Worm (Caenorhabditis elegans): ENCODE data around the gene K08E3.2.
A peak's percentile ranks its signal among the peaks of the same experiment; 100 is the strongest.

Gene K08E3.2

DNA sequence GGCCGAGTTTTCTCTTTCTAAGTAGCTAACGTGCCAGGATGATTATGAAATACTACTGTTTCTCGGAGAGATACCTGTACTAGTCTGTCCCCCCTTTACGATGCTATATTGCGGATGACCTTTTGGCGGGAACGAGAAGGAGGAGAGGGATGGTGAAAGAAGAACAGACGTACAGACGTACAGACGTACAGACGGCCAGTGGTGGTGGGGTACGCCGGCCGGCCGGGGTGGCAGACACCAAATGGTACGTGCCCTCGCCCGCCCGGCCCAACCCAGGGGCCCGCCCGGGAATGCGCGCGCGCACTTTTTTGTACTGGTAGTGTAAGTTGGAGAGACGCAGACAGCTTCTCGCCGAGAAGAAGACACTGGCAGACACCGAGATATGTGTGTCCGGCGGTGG lies 27.4 kb downstream of the K08E3.2 start (continued):
- TF ChIP-seq mef-2 (tag; optimal IDR thresholded peaks at IDR 0.05) (no peak), ztf-11 (tag; optimal IDR thresholded peaks at IDR 0.05) (no peak), swsn-7 (tag; optimal IDR thresholded peaks at IDR 0.05) (no peak), lin-15B (tag; optimal IDR thresholded peaks at IDR 0.05) (no peak), grh-1 (GFP tag; IDR thresholded peaks at IDR 0.05) (0 out of 2 replicates have a peak, but pooled peaks have one; percentile 37), irx-1 (tag; optimal IDR thresholded peaks at IDR 0.05) (no peak), fkh-8 (tag; optimal IDR thresholded peaks at IDR 0.05) (no peak), C34B4.2 (tag; optimal IDR thresholded peaks at IDR 0.05) (no peak), F16B12.6 (tag; optimal IDR thresholded peaks at IDR 0.05) (no peak), nhr-77 (tag; optimal IDR thresholded peaks at IDR 0.05) (no peak), dpl-1 (GFP tag; optimal IDR thresholded peaks at IDR 0.05) (no peak), pax-3 (tag; optimal IDR thresholded peaks at IDR 0.05) (no peak), zag-1 (tag; optimal IDR thresholded peaks at IDR 0.05) (no peak), dsc-1 (tag; optimal IDR thresholded peaks at IDR 0.05) (no peak), zip-4 (GFP tag; optimal IDR thresholded peaks at IDR 0.05) (no peak), lin-35 (GFP tag; optimal IDR thresholded peaks at IDR 0.05) (no peak), blmp-1 (tag; optimal IDR thresholded peaks at IDR 0.05) (peak; percentile 70), lin-13 (GFP tag; optimal IDR thresholded peaks at IDR 0.05) (no peak), mab-9 (GFP tag; IDR thresholded peaks at IDR 0.05) (no peak), pqm-1 (tag; optimal IDR thresholded peaks at IDR 0.05) (no peak), pag-3 (tag; optimal IDR thresholded peaks at IDR 0.05; ENCODE audit: borderline replicate concordance, insufficient read depth) (no peak), sox-4 (tag; optimal IDR thresholded peaks at IDR 0.05) (no peak), aly-2 (tag; optimal IDR thresholded peaks at IDR 0.05) (no peak), ces-1 (GFP tag; optimal IDR thresholded peaks at IDR 0.05) (no peak), lin-14 (GFP tag; optimal IDR thresholded peaks at IDR 0.05) (peak; percentile 48), nhr-76 (tag; optimal IDR thresholded peaks at IDR 0.05) (no peak), tlp-1 (tag; optimal IDR thresholded peaks at IDR 0.05) (no peak), skn-1 (tag; optimal IDR thresholded peaks at IDR 0.05) (no peak)

DNA sequence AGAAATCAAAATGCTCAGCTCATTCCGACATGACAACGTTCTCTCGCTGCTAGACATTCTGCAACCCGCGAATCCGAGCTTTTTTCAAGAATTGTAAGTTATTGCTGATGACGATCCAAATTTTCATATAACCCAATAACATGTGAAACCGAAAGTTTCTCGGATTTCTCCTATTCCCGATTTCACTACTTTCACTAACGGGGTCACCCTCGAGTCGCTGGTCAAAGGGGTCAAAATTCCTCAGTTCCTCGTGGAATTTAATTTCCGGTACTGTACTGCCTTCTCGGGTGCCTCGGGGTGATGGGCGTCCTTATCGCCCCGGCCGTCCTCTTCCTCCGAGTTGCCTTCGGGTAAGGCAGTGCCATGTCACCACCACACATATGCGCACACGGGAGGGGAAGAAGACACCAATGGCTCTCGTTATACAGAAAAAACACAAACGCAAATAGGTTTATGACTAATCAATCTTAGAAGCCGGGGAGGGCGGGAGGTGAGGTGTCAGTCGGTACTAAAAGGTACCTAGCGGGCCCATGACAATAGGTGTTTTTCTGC lies 28.2 kb downstream of the K08E3.2 start:
- no peak for TF ChIP-seq zip-4 (GFP tag; optimal IDR thresholded peaks at IDR 0.05)
- TF ChIP-seq rnt-1 (tag; optimal IDR thresholded peaks at IDR 0.05), result no peak
- no peak for TF ChIP-seq snpc-4 (tag; optimal IDR thresholded peaks at IDR 0.05)
- TF ChIP-seq blmp-1 (tag; optimal IDR thresholded peaks at IDR 0.05), result peak; percentile 99

DNA sequence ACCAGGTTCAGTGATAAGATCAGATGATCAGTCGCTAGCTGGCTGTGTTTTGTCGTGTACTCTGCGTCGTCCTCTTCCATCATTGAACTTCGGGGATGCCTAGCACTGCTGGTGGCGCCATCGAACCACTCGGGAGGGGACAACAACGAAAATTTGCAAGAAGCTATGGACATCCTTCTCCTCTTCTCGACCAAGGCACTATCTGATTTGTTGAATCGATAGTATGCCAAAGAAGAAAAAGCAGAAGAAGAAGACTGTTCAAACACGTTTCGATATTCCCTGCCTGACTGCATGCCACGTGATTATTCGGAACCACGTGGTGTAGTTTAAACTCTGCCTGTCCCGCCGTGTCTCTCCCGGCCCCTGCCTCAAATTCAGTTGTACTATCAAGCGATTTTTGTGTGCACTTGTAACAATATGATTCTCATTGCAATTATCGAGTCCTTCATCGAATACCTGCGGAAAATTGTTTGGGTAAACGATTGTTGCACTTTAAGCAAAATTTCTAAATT lies 29.2 kb downstream of the K08E3.2 start:
- no peak for TF ChIP-seq lin-39 (tag; optimal IDR thresholded peaks at IDR 0.05)
- TF ChIP-seq unc-62 (GFP tag; optimal IDR thresholded peaks at IDR 0.05), result no peak
- peak; percentile 16 for TF ChIP-seq xbp-1 (tag; optimal IDR thresholded peaks at IDR 0.05)
- no peak for TF ChIP-seq C04F5.9 (tag; optimal IDR thresholded peaks at IDR 0.05)
- TF ChIP-seq elt-3 (tag; optimal IDR thresholded peaks at IDR 0.05), result no peak
- peak in 1 of 2 experiments; percentile 5 for TF ChIP-seq efl-1 (optimal IDR thresholded peaks at IDR 0.05)
- peak in 1 of 2 experiments; percentile 90 for TF ChIP-seq efl-1 (GFP tag; optimal IDR thresholded peaks at IDR 0.05 in 1 of 2)
- no peak for TF ChIP-seq hlh-17 (GFP tag; optimal IDR thresholded peaks at IDR 0.05; ENCODE audit: borderline replicate concordance)
- no peak for TF ChIP-seq blmp-1 (tag; optimal IDR thresholded peaks at IDR 0.05)
- TF ChIP-seq dpl-1 (GFP tag; optimal IDR thresholded peaks at IDR 0.05), result peak in 2 of 3 experiments; percentile 10 to 26
- no peak for TF ChIP-seq egl-13 (tag; optimal IDR thresholded peaks at IDR 0.05)
- TF ChIP-seq zag-1 (tag; optimal IDR thresholded peaks at IDR 0.05), result no peak
- TF ChIP-seq skn-1 (tag; optimal IDR thresholded peaks at IDR 0.05), result no peak
- peak; percentile 10 for TF ChIP-seq swsn-7 (tag; optimal IDR thresholded peaks at IDR 0.05)
- no peak for TF ChIP-seq C16A3.4 (tag; optimal IDR thresholded peaks at IDR 0.05)
- TF ChIP-seq ama-1 (optimal IDR thresholded peaks at IDR 0.05), result no peak
- peak; percentile 5 for TF ChIP-seq aha-1 (tag; optimal IDR thresholded peaks at IDR 0.05)
- no peak for TF ChIP-seq isw-1 (GFP tag; IDR thresholded peaks at IDR 0.05)
- no peak for TF ChIP-seq dsc-1 (tag; optimal IDR thresholded peaks at IDR 0.05)
- no peak for TF ChIP-seq lin-13 (GFP tag; optimal IDR thresholded peaks at IDR 0.05)
- peak; percentile 76 for TF ChIP-seq nhr-90 (tag; optimal IDR thresholded peaks at IDR 0.05; ENCODE audit: poor library complexity)
- TF ChIP-seq pqm-1 (tag; optimal IDR thresholded peaks at IDR 0.05), result no peak
- TF ChIP-seq nhr-19 (GFP tag; conservative IDR thresholded peaks at IDR 0.05), result peak; percentile 53
- no peak for TF ChIP-seq unc-86 (tag; optimal IDR thresholded peaks at IDR 0.05)
- no peak for TF ChIP-seq egl-27 (tag; optimal IDR thresholded peaks at IDR 0.05)
- no peak for TF ChIP-seq alr-1 (tag; optimal IDR thresholded peaks at IDR 0.05; ENCODE audit: borderline replicate concordance)
- no peak for TF ChIP-seq ceh-88 (GFP tag; IDR thresholded peaks at IDR 0.05)
- TF ChIP-seq snpc-4 (tag; optimal IDR thresholded peaks at IDR 0.05), result no peak
